Fruit fly (Drosophila melanogaster) whole organism, embryonic: ENCODE results near the gene 5-HT7.
A peak's percentile ranks its signal among the peaks of the same experiment; 100 is the strongest.

Experiments
- Abd-B ChIP-seq: fragments of 200-800 bp; sonication (Bioruptor generic); optimal IDR thresholded peaks from 2 replicates; lab custom pipeline; 2018; ENCODE audit warnings: missing biosample characterization, mild to moderate bottlenecking, missing genetic modification characterization, moderate library complexity
- Atf-2 ChIP-seq: fragments of 200-800 bp; sonication (Bioruptor generic); optimal IDR thresholded peaks from 2 replicates; lab custom pipeline; 2016; ENCODE audit warnings: missing biosample characterization, missing genetic modification characterization
- BEAF-32 ChIP-seq: fragments of 200-800 bp; sonication (Bioruptor generic); optimal IDR thresholded peaks from 3 replicates; lab custom pipeline; 2017; ENCODE audit warnings: missing biosample characterization, missing genetic modification characterization, mild to moderate bottlenecking, moderate library complexity, missing genetic modification reagents
- Bgb ChIP-seq: fragments of 200-800 bp; sonication (Bioruptor generic); IDR thresholded peaks from 2 replicates; pipeline ENCODE4 v1.3.6; 2022; ENCODE audit warnings: missing biosample characterization, missing genetic modification characterization; ENCODE audit not compliant: partially characterized antibody
- CG1024 ChIP-seq: fragments of 200-800 bp; sonication (Bioruptor generic); IDR thresholded peaks from 2 replicates; pipeline ENCODE4 v1.3.6; 2022; ENCODE audit warnings: missing biosample characterization, missing genetic modification characterization
- CG10267 ChIP-seq: fragments of 200-800 bp; sonication (Bioruptor generic); optimal IDR thresholded peaks from 2 replicates; lab custom pipeline; 2018; ENCODE audit warnings: missing biosample characterization, mild to moderate bottlenecking, missing genetic modification characterization, moderate library complexity
- CG10979 ChIP-seq: fragments of 200-800 bp; sonication (Bioruptor generic); optimal IDR thresholded peaks from 2 replicates; lab custom pipeline; 2018; ENCODE audit warnings: missing biosample characterization, mild to moderate bottlenecking, missing genetic modification characterization, moderate library complexity
- CG11504 ChIP-seq: fragments of 200-800 bp; sonication (Bioruptor generic); optimal IDR thresholded peaks from 3 replicates; lab custom pipeline; 2019; ENCODE audit warnings: missing biosample characterization, mild to moderate bottlenecking, missing genetic modification characterization, moderate library complexity
- CG11560 ChIP-seq: fragments of 200-800 bp; sonication (Bioruptor generic); IDR thresholded peaks from 3 replicates; pipeline ENCODE4 v1.3.6; 2022; ENCODE audit warnings: missing biosample characterization, missing genetic modification characterization
- CG12104 ChIP-seq: fragments of 200-800 bp; sonication (Bioruptor generic); optimal IDR thresholded peaks from 3 replicates; lab custom pipeline; 2016; ENCODE audit warnings: missing biosample characterization, missing genetic modification characterization
- CG12219 ChIP-seq: fragments of 200-800 bp; sonication (Bioruptor generic); optimal IDR thresholded peaks from 3 replicates; lab custom pipeline; 2018; ENCODE audit warnings: missing biosample characterization, mild to moderate bottlenecking, missing genetic modification characterization
- CG1233 ChIP-seq: fragments of 200-800 bp; sonication (Bioruptor generic); optimal IDR thresholded peaks from 4 replicates; lab custom pipeline; 2018; ENCODE audit warnings: missing biosample characterization, mild to moderate bottlenecking, missing genetic modification characterization
- CG12769 ChIP-seq: fragments of 200-800 bp; sonication (Bioruptor generic); optimal IDR thresholded peaks from 2 replicates; lab custom pipeline; 2019; ENCODE audit warnings: missing biosample characterization, mild to moderate bottlenecking, missing genetic modification characterization, moderate library complexity
- CG13296 ChIP-seq: fragments of 200-800 bp; sonication (Bioruptor generic); optimal IDR thresholded peaks from 3 replicates; lab custom pipeline; 2018; ENCODE audit warnings: missing biosample characterization, mild to moderate bottlenecking, missing genetic modification characterization
- CG15514 ChIP-seq: fragments of 200-800 bp; sonication (Bioruptor generic); optimal IDR thresholded peaks from 3 replicates; lab custom pipeline; 2017; ENCODE audit warnings: missing biosample characterization, missing genetic modification characterization, mild to moderate bottlenecking, moderate library complexity, missing genetic modification reagents
- CG1603 ChIP-seq: fragments of 200-800 bp; sonication (Bioruptor generic); optimal IDR thresholded peaks from 2 replicates; lab custom pipeline; 2019; ENCODE audit warnings: missing biosample characterization, mild to moderate bottlenecking, missing genetic modification characterization, moderate library complexity
- CG17361 ChIP-seq: fragments of 200-800 bp; sonication (Bioruptor generic); IDR thresholded peaks from 3 replicates; pipeline ENCODE4 v1.3.6; 2022; ENCODE audit warnings: missing biosample characterization, missing genetic modification characterization
- CG18011 ChIP-seq: fragments of 200-800 bp; sonication (Bioruptor generic); optimal IDR thresholded peaks from 2 replicates; lab custom pipeline; 2017; ENCODE audit warnings: missing biosample characterization, missing genetic modification characterization, mild to moderate bottlenecking, moderate library complexity, missing genotype
- CG3163 ChIP-seq: fragments of 200-800 bp; sonication (Bioruptor generic); optimal IDR thresholded peaks from 3 replicates; lab custom pipeline; 2016; ENCODE audit warnings: missing biosample characterization, missing genetic modification characterization
- CG5953 ChIP-seq: fragments of 200-800 bp; sonication (Bioruptor generic); IDR thresholded peaks from 2 replicates; pipeline ENCODE4 v1.3.6; 2022; ENCODE audit warnings: missing biosample characterization, missing genetic modification characterization
- CG6654 ChIP-seq: fragments of 200-800 bp; sonication (Bioruptor generic); optimal IDR thresholded peaks from 2 replicates; lab custom pipeline; 2017; ENCODE audit warnings: missing biosample characterization, mild to moderate bottlenecking, missing genetic modification characterization
- CG7271 ChIP-seq: fragments of 200-800 bp; sonication (Bioruptor generic); optimal IDR thresholded peaks from 2 replicates; lab custom pipeline; 2018; ENCODE audit warnings: missing biosample characterization, mild to moderate bottlenecking, missing genetic modification characterization, moderate library complexity
- CG7556 ChIP-seq: fragments of 200-800 bp; sonication (Bioruptor generic); optimal IDR thresholded peaks from 2 replicates; lab custom pipeline; 2017; ENCODE audit warnings: missing biosample characterization, mild to moderate bottlenecking, missing genetic modification characterization
- CG8765 ChIP-seq: fragments of 200-800 bp; sonication (Bioruptor generic); IDR thresholded peaks from 2 replicates; pipeline ENCODE4 v1.3.6; 2022; ENCODE audit warnings: missing biosample characterization, missing genetic modification characterization
- CG9215 ChIP-seq: fragments of 200-800 bp; sonication (Bioruptor generic); IDR thresholded peaks from 2 replicates; pipeline ENCODE4 v1.3.6; 2022; ENCODE audit warnings: missing biosample characterization, missing genetic modification characterization
- HLH3B ChIP-seq: fragments of 200-800 bp; sonication (Bioruptor generic); IDR thresholded peaks from 2 replicates; pipeline ENCODE4 v1.3.6; 2022; ENCODE audit warnings: missing biosample characterization, missing genetic modification characterization
- Hr51 ChIP-seq, 2 experiments: fragments of 200-800 bp; sonication (Bioruptor generic); optimal IDR thresholded peaks; 2 replicates in 1 of 2; 3 replicates in 1 of 2; lab custom pipeline; 2016 to 2018; ENCODE audit warnings: missing biosample characterization in 2 of 2, missing genetic modification characterization in 2 of 2, mild to moderate bottlenecking in 1 of 2, moderate library complexity in 1 of 2
- Lim3 ChIP-seq: fragments of 200-800 bp; sonication (Bioruptor generic); IDR thresholded peaks from 2 replicates; pipeline ENCODE4 v1.3.6; 2022; ENCODE audit warnings: missing biosample characterization, missing genetic modification characterization
- NfI ChIP-seq: fragments of 200-800 bp; sonication (Bioruptor generic); optimal IDR thresholded peaks from 3 replicates; lab custom pipeline; 2018; ENCODE audit warnings: missing biosample characterization, mild to moderate bottlenecking, missing genetic modification characterization, moderate library complexity
- Sin3A ChIP-seq: fragments of >200 bp; optimal IDR thresholded peaks from 2 replicates; lab custom pipeline; 2018
- Xrp1 ChIP-seq: fragments of 200-800 bp; sonication (Bioruptor generic); IDR thresholded peaks from 2 replicates; pipeline ENCODE4 v1.3.6; 2022; ENCODE audit warnings: missing biosample characterization, missing genetic modification characterization
- YL-1 ChIP-seq: fragments of 200-800 bp; sonication (Bioruptor generic); optimal IDR thresholded peaks from 3 replicates; lab custom pipeline; 2017; ENCODE audit warnings: missing biosample characterization, mild to moderate bottlenecking, missing genetic modification characterization
- ac ChIP-seq: fragments of 200-800 bp; sonication (Bioruptor generic); optimal IDR thresholded peaks from 3 replicates; lab custom pipeline; 2017; ENCODE audit warnings: missing biosample characterization, mild to moderate bottlenecking, missing genetic modification characterization
- ara ChIP-seq: fragments of 200-800 bp; sonication (Bioruptor generic); IDR thresholded peaks from 2 replicates; pipeline ENCODE4 v1.3.6; 2022; ENCODE audit warnings: missing biosample characterization, missing genetic modification characterization
- cad ChIP-seq: fragments of >200 bp; optimal IDR thresholded peaks from 2 replicates; lab custom pipeline; 2017; ENCODE audit warnings: missing biosample characterization, missing genetic modification characterization
- cas ChIP-seq: fragments of 200-800 bp; sonication (Bioruptor generic); IDR thresholded peaks from 2 replicates; pipeline ENCODE4 v1.3.6; 2022; ENCODE audit warnings: missing biosample characterization, missing genetic modification characterization
- ems ChIP-seq: fragments of 200-800 bp; sonication (Bioruptor generic); optimal IDR thresholded peaks from 3 replicates; lab custom pipeline; 2016; ENCODE audit warnings: missing biosample characterization, missing genetic modification characterization
- fd102C ChIP-seq: fragments of 200-800 bp; sonication (Bioruptor generic); optimal IDR thresholded peaks from 2 replicates; lab custom pipeline; 2018; ENCODE audit warnings: missing biosample characterization, mild to moderate bottlenecking, missing genetic modification characterization, moderate library complexity
- h ChIP-seq: fragments of >200 bp; optimal IDR thresholded peaks from 2 replicates; lab custom pipeline; 2017
- jigr1 ChIP-seq: fragments of 200-800 bp; sonication (Bioruptor generic); IDR thresholded peaks from 3 replicates; pipeline ENCODE4 v1.3.6; 2022; ENCODE audit warnings: missing biosample characterization, missing genetic modification characterization
- kay ChIP-seq: fragments of 200-800 bp; sonication (Bioruptor generic); optimal IDR thresholded peaks from 2 replicates; lab custom pipeline; 2016; ENCODE audit warnings: missing biosample characterization, missing genetic modification characterization
- klu ChIP-seq: fragments of 200-800 bp; sonication (Bioruptor generic); IDR thresholded peaks from 2 replicates; pipeline ENCODE4 v1.3.6; 2022; ENCODE audit warnings: missing biosample characterization, missing genetic modification characterization
- lov ChIP-seq, 2 experiments: fragments of 200-800 bp in 1 of 2; fragments of >200 bp in 1 of 2; sonication (Bioruptor generic) in 1 of 2; IDR thresholded peaks in 1 of 2; optimal IDR thresholded peaks in 1 of 2; 2 replicates in 1 of 2; 3 replicates in 1 of 2; pipeline versions ENCODE4 v1.3.6 to Lab custom; 2017 to 2022; ENCODE audit warnings: missing biosample characterization in 1 of 2, missing genetic modification characterization in 1 of 2
- nau ChIP-seq: fragments of 200-800 bp; sonication (Bioruptor generic); optimal IDR thresholded peaks from 3 replicates; lab custom pipeline; 2017; ENCODE audit warnings: missing biosample characterization, mild to moderate bottlenecking, missing genetic modification characterization, missing genetic modification reagents
- pita ChIP-seq: fragments of 200-800 bp; sonication (Bioruptor generic); optimal IDR thresholded peaks from 2 replicates; lab custom pipeline; 2017; ENCODE audit warnings: missing biosample characterization, mild to moderate bottlenecking, missing genetic modification characterization
- pum ChIP-seq: fragments of 200-800 bp; sonication (Bioruptor generic); optimal IDR thresholded peaks from 2 replicates; lab custom pipeline; 2016; ENCODE audit warnings: missing biosample characterization, missing genetic modification characterization
- schlank ChIP-seq: fragments of 200-800 bp; sonication (Bioruptor generic); optimal IDR thresholded peaks from 2 replicates; lab custom pipeline; 2018; ENCODE audit warnings: missing biosample characterization, mild to moderate bottlenecking, missing genetic modification characterization
- sd ChIP-seq: fragments of 200-800 bp; sonication (Bioruptor generic); optimal IDR thresholded peaks from 3 replicates; lab custom pipeline; 2018; ENCODE audit warnings: missing biosample characterization, mild to moderate bottlenecking, missing genetic modification characterization, moderate library complexity
- tgo ChIP-seq: fragments of 200-800 bp; sonication (Bioruptor generic); IDR thresholded peaks from 3 replicates; pipeline ENCODE4 v1.3.6; 2022; ENCODE audit warnings: missing biosample characterization, missing genetic modification characterization
- tna ChIP-seq: fragments of 200-800 bp; sonication (Bioruptor generic); IDR thresholded peaks from 2 replicates; pipeline ENCODE4 v1.3.6; 2022; ENCODE audit warnings: missing biosample characterization, missing genetic modification characterization; ENCODE audit not compliant: partially characterized antibody
- toy ChIP-seq: fragments of 200-800 bp; sonication (Bioruptor generic); IDR thresholded peaks from 2 replicates; pipeline ENCODE4 v1.3.6; 2022; ENCODE audit warnings: missing biosample characterization, missing genetic modification characterization
- twi ChIP-seq: fragments of 200-800 bp; optimal IDR thresholded peaks from 2 replicates; lab custom pipeline; 2019; ENCODE audit warnings: missing biosample characterization, mild to moderate bottlenecking, missing genetic modification characterization, moderate library complexity

5-HT7 gene

dm6 chr3R:30918872-30919271 is 97.8 kb downstream of the 5-HT7 start (continued):
- TF ChIP-seq klu (no peak), CG12769 (tag; lab: Kevin White, UChicago) (no peak), ac (peak; percentile 68), CG11560 (no peak), jigr1 (GFP tag; lab: Robert Waterston, UW) (no peak), schlank (no peak), kay (GFP tag; lab: Kevin White, UChicago) (no peak), NfI (GFP tag; lab: Kevin White, UChicago) (no peak), twi (tag; lab: Kevin White, UChicago) (peak; percentile 38), CG5953 (GFP tag; lab: Robert Waterston, UW) (no peak), sd (no peak), CG12104 (GFP tag; lab: Kevin White, UChicago) (no peak), CG10267 (tag; lab: Kevin White, UChicago) (peak; percentile 1), CG10979 (no peak), Xrp1 (GFP tag; lab: Robert Waterston, UW) (peak; percentile 46), YL-1 (GFP tag; lab: Kevin White, UChicago) (no peak), BEAF-32 (no peak), CG1024 (GFP tag; lab: Robert Waterston, UW) (no peak), HLH3B (GFP tag; lab: Robert Waterston, UW) (no peak), Lim3 (no peak), lov (optimal IDR thresholded peaks at IDR 0.05; lab: Kevin White, UChicago) (no peak), lov (GFP tag; IDR thresholded peaks at IDR 0.05; lab: Robert Waterston, UW) (no peak), Sin3A (no peak), pum (GFP tag; lab: Kevin White, UChicago) (no peak), CG7556 (GFP tag; lab: Kevin White, UChicago) (peak; percentile 13), CG8765 (no peak), Atf-2 (no peak), CG18011 (GFP tag; lab: Kevin White, UChicago) (no peak), ems (GFP tag; lab: Kevin White, UChicago) (no peak), fd102C (GFP tag; lab: Kevin White, UChicago) (peak; percentile 69), CG1233 (peak; percentile 19), CG6654 (GFP tag; lab: Kevin White, UChicago) (no peak), Bgb (GFP tag; lab: Robert Waterston, UW) (no peak), cad (GFP tag; lab: Kevin White, UChicago) (no peak), CG3163 (GFP tag; lab: Kevin White, UChicago) (no peak), CG1603 (tag; lab: Kevin White, UChicago) (peak; percentile 38), cas (no peak), CG17361 (GFP tag; lab: Robert Waterston, UW) (0 out of 3 replicates have a peak, but pooled peaks have one; percentile 9), tna (GFP tag; lab: Robert Waterston, UW) (no peak), CG7271 (tag; lab: Kevin White, UChicago) (peak; percentile 42), pita (no peak), CG15514 (GFP tag; lab: Kevin White, UChicago) (no peak), nau (peak; percentile 16), ara (GFP tag; lab: Robert Waterston, UW) (no peak; the same call in 1 of the 2 replicates), h (lab: Kevin White, UChicago) (no peak), CG9215 (GFP tag; lab: Robert Waterston, UW) (no peak), tgo (GFP tag; lab: Robert Waterston, UW) (no peak), Hr51 (GFP tag; optimal IDR thresholded peaks at IDR 0.05; lab: Kevin White, UChicago) (no peak), CG11504 (tag; lab: Kevin White, UChicago) (peak; percentile 0), Abd-B (GFP tag; lab: Kevin White, UChicago) (no peak), CG13296 (GFP tag; lab: Kevin White, UChicago) (no peak), CG12219 (peak; percentile 6), toy (no peak)
